Fruit fly (Drosophila melanogaster): ENCODE data around the gene Strump.

Strump gene

DNA sequence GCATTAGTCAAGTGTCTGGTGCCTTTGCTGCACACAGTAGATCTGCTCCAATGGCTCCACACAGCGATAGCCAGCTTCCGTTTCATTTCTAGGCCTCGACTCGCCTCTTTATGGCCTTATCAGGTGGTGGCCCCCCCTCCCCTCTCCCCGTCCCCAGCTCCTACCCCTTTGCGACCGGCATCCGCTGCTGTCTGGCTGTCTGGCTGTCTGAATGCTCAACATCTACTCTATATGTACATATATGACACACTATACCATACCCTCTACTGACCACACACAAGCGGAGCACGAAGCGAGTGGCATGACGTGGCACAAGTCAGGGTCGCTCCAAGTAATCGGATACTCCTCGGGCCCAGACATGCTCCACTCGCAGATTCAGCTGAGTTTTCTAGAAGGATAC lies 36.5 kb downstream of the Strump start (continued):
- TF ChIP-seq MTF-1 (GFP tag; optimal IDR thresholded peaks at IDR 0.05; ENCODE audit: borderline replicate concordance) (no peak), Abd-B (GFP tag; optimal IDR thresholded peaks at IDR 0.05) (no peak), tap (tag; optimal IDR thresholded peaks at IDR 0.05) (no peak), gcm2 (GFP tag; optimal IDR thresholded peaks at IDR 0.05) (no peak), C15 (GFP tag; IDR thresholded peaks at IDR 0.05) (no peak), CG10147 (GFP tag; optimal IDR thresholded peaks at IDR 0.05) (no peak), CG8290 (GFP tag; optimal IDR thresholded peaks at IDR 0.05) (no peak), CG8290 (tag; optimal IDR thresholded peaks at IDR 0.05) (peak in 1 of 2 experiments; percentile 33), zen2 (GFP tag; IDR thresholded peaks at IDR 0.05; ENCODE audit: partially characterized antibody) (no peak), ham (GFP tag; IDR thresholded peaks at IDR 0.05) (no peak), HLH3B (GFP tag; IDR thresholded peaks at IDR 0.05) (0 out of 2 replicates have a peak, but pooled peaks have one; percentile 29), CG2199 (GFP tag; IDR thresholded peaks at IDR 0.05) (no peak), CG31388 (GFP tag; optimal IDR thresholded peaks at IDR 0.05) (no peak), ab (GFP tag; optimal IDR thresholded peaks at IDR 0.05) (no peak), wek (GFP tag; optimal IDR thresholded peaks at IDR 0.05) (no peak), pfk (GFP tag; optimal IDR thresholded peaks at IDR 0.05) (no peak), Tbp (GFP tag; optimal IDR thresholded peaks at IDR 0.05) (no peak), CG6689 (GFP tag; IDR thresholded peaks at IDR 0.05) (no peak), schlank (tag; optimal IDR thresholded peaks at IDR 0.05) (no peak), Dll (GFP tag; IDR thresholded peaks at IDR 0.05; ENCODE audit: partially characterized antibody) (no peak), CG7786 (GFP tag; optimal IDR thresholded peaks at IDR 0.05) (no peak), gfzf (GFP tag; optimal IDR thresholded peaks at IDR 0.05) (no peak), CG17359 (tag; optimal IDR thresholded peaks at IDR 0.05) (no peak), cato (GFP tag; optimal IDR thresholded peaks at IDR 0.05; ENCODE audit: borderline replicate concordance) (no peak), dysf (GFP tag; IDR thresholded peaks at IDR 0.05) (no peak), sqz (GFP tag; optimal IDR thresholded peaks at IDR 0.05) (no peak), dan (GFP tag; IDR thresholded peaks at IDR 0.05) (no peak), CG11247 (GFP tag; IDR thresholded peaks at IDR 0.05) (no peak), CG9609 (GFP tag; optimal IDR thresholded peaks at IDR 0.05) (no peak), BEAF-32 (GFP tag; optimal IDR thresholded peaks at IDR 0.05) (no peak), CG34224 (GFP tag; IDR thresholded peaks at IDR 0.05; ENCODE audit: partially characterized antibody) (no peak), ttk (GFP tag; IDR thresholded peaks at IDR 0.05) (peak; percentile 26; the same call in 1 of the 2 replicates), CG2712 (tag; optimal IDR thresholded peaks at IDR 0.05) (no peak), Asciz (GFP tag; optimal IDR thresholded peaks at IDR 0.05) (no peak), D19B (GFP tag; optimal IDR thresholded peaks at IDR 0.05) (peak; percentile 61), eve (GFP tag; optimal IDR thresholded peaks at IDR 0.05) (no peak), CG9876 (GFP tag; optimal IDR thresholded peaks at IDR 0.05) (no peak), Taf1 (GFP tag; IDR thresholded peaks at IDR 0.05) (no peak), tx (GFP tag; optimal IDR thresholded peaks at IDR 0.05) (no peak), ind (GFP tag; optimal IDR thresholded peaks at IDR 0.05) (no peak), kah (GFP tag; optimal IDR thresholded peaks at IDR 0.05) (no peak), CG12744 (GFP tag; optimal IDR thresholded peaks at IDR 0.05) (no peak), bab2 (GFP tag; optimal IDR thresholded peaks at IDR 0.05) (no peak), CG14441 (GFP tag; IDR thresholded peaks at IDR 0.05) (no peak), inv (GFP tag; IDR thresholded peaks at IDR 0.05; ENCODE audit: partially characterized antibody) (peak; percentile 33; the same call in 1 of the 2 replicates), gro (GFP tag; optimal IDR thresholded peaks at IDR 0.05) (no peak), dpn (GFP tag; optimal IDR thresholded peaks at IDR 0.05) (no peak), sima (GFP tag; optimal IDR thresholded peaks at IDR 0.05) (no peak), rib (GFP tag; IDR thresholded peaks at IDR 0.05) (0 out of 2 replicates have a peak, but pooled peaks have one; percentile 24), vnd (GFP tag; IDR thresholded peaks at IDR 0.05; ENCODE audit: partially characterized antibody) (peak; percentile 17; the same call in 1 of the 3 replicates), CG31224 (GFP tag; IDR thresholded peaks at IDR 0.05) (no peak), Oaz (GFP tag; IDR thresholded peaks at IDR 0.05) (no peak)
